Worm (Caenorhabditis elegans) whole organism, mixed stage, embryonic: Measurements from ENCODE around the gene C16C10.8.

Experiments
- flh-1 ChIP-seq: fragments of 200-800 bp; sonication (Bioruptor generic); optimal IDR thresholded peaks from 2 replicates; lab custom pipeline; 2018; ENCODE audit warnings: mild to moderate bottlenecking, missing genetic modification characterization, moderate library complexity, missing compliant biosample characterization
- ham-2 ChIP-seq: fragments of 200-800 bp; sonication (Bioruptor generic); optimal IDR thresholded peaks from 2 replicates; lab custom pipeline; 2018; ENCODE audit warnings: mild to moderate bottlenecking, missing genetic modification characterization, missing compliant biosample characterization
- mep-1 ChIP-seq: fragments of 150-350 bp; optimal IDR thresholded peaks from 2 replicates; lab custom pipeline; 2017; ENCODE audit warnings: missing biosample characterization, missing genetic modification reagents, missing genetic modification characterization, inconsistent platforms
- nhr-76 ChIP-seq: sonication (generic microtip); optimal IDR thresholded peaks from 2 replicates; lab custom pipeline; 2017; ENCODE audit warnings: missing biosample characterization, missing genetic modification characterization
- pha-4 ChIP-seq: fragments of 150-350 bp; optimal IDR thresholded peaks from 2 replicates; lab custom pipeline; 2018; ENCODE audit warnings: missing biosample characterization, missing genetic modification reagents, missing genetic modification characterization
- unc-39 ChIP-seq: fragments of 150-350 bp; optimal IDR thresholded peaks from 2 replicates; lab custom pipeline; 2014; ENCODE audit warnings: missing biosample characterization, missing genetic modification characterization
- unc-62 ChIP-seq: fragments of 150-350 bp; optimal IDR thresholded peaks from 2 replicates; lab custom pipeline; 2014; ENCODE audit warnings: missing biosample characterization, missing genetic modification reagents, missing genetic modification characterization
- ztf-11 ChIP-seq: fragments of 150-350 bp; optimal IDR thresholded peaks from 2 replicates; lab custom pipeline; 2014; ENCODE audit warnings: missing biosample characterization, missing genetic modification characterization

- no peak for TF ChIP-seq pha-4 (tag; lab: Kevin White, UChicago)
- TF ChIP-seq ham-2 (GFP tag; lab: Kevin White, UChicago): no peak
- no peak for TF ChIP-seq nhr-76 (tag; lab: Kevin White, UChicago)
- no peak for TF ChIP-seq ztf-11 (tag; lab: Kevin White, UChicago)
- TF ChIP-seq unc-62 (GFP tag; lab: Kevin White, UChicago): no peak
- no peak for TF ChIP-seq unc-39
- TF ChIP-seq mep-1: no peak
- no peak for TF ChIP-seq flh-1 (GFP tag; lab: Kevin White, UChicago)
Measured at ce11 chrIII:4172210-4172609, 8.2 kb upstream of the C16C10.8 start.
